Worm (Caenorhabditis elegans) whole organism, L4 larva: Measurements from ENCODE around the gene npp-5.
A peak's percentile ranks its signal among the peaks of the same experiment; 100 is the strongest.

Experiments used
- F37D6.2 ChIP-seq: sonication (generic microtip); optimal IDR thresholded peaks from 2 replicates; lab custom pipeline; 2016; ENCODE audit warnings: mild to moderate bottlenecking, missing genetic modification characterization, missing compliant biosample characterization
- F44E2.7 ChIP-seq: fragments of 200-800 bp; sonication (Bioruptor generic); IDR thresholded peaks from 2 replicates; pipeline ENCODE4 v2.1.2; 2022; ENCODE audit warnings: missing genetic modification characterization, missing compliant biosample characterization
- F49E8.2 ChIP-seq: sonication (generic microtip); optimal IDR thresholded peaks from 2 replicates; lab custom pipeline; 2016; ENCODE audit warnings: missing compliant biosample characterization, mild to moderate bottlenecking, missing genetic modification characterization, borderline replicate concordance
- R02D3.7 ChIP-seq: fragments of 150-350 bp; sonication (generic microtip); optimal IDR thresholded peaks from 3 replicates; lab custom pipeline; 2014; ENCODE audit warnings: missing biosample characterization, missing genetic modification characterization
- Y48G9A.11 ChIP-seq: fragments of 200-800 bp; sonication (Bioruptor generic); IDR thresholded peaks from 2 replicates; pipeline ENCODE4 v1.3.6; 2022; ENCODE audit warnings: missing genetic modification reagents, missing genetic modification characterization, missing compliant biosample characterization
- ZK546.5 ChIP-seq, 2 experiments: sonication (generic microtip); optimal IDR thresholded peaks; 2 replicates each; lab custom pipeline; 2017; ENCODE audit warnings: missing biosample characterization in 2 of 2, missing genetic modification characterization in 2 of 2
- aly-2 ChIP-seq: sonication (generic microtip); optimal IDR thresholded peaks from 2 replicates; lab custom pipeline; 2018; ENCODE audit warnings: missing biosample characterization, missing genetic modification characterization
- ceh-28 ChIP-seq: fragments of 150-350 bp; optimal IDR thresholded peaks from 2 replicates; lab custom pipeline; 2014; ENCODE audit warnings: missing biosample characterization, missing genetic modification reagents, missing genetic modification characterization
- ces-1 ChIP-seq: fragments of 150-350 bp; sonication (generic microtip); optimal IDR thresholded peaks from 4 replicates; lab custom pipeline; 2014; ENCODE audit warnings: missing biosample characterization, missing genetic modification reagents, missing genetic modification characterization
- daf-16 ChIP-seq, 3 experiments: sonication (generic microtip); optimal IDR thresholded peaks; 2 replicates each; lab custom pipeline; 2016 to 2017; ENCODE audit warnings: missing genetic modification characterization in 3 of 3, missing genetic modification reagents in 3 of 3, mild to moderate bottlenecking in 2 of 3, missing compliant biosample characterization in 2 of 3, missing biosample characterization in 1 of 3, moderate library complexity in 1 of 3
- dmd-6 ChIP-seq: fragments of 200-800 bp; sonication (Bioruptor generic); IDR thresholded peaks from 2 replicates; pipeline ENCODE4 v1.3.6; 2022; ENCODE audit warnings: missing genetic modification reagents, missing genetic modification characterization, missing compliant biosample characterization
- dmd-9 ChIP-seq: fragments of 200-800 bp; sonication (Bioruptor generic); IDR thresholded peaks from 2 replicates; pipeline ENCODE4 v1.3.6; 2022; ENCODE audit warnings: missing genetic modification reagents, missing genetic modification characterization, missing compliant biosample characterization
- dpl-1 ChIP-seq: fragments of 150-350 bp; optimal IDR thresholded peaks from 2 replicates; lab custom pipeline; 2014; ENCODE audit warnings: missing biosample characterization, missing genetic modification reagents, missing genetic modification characterization
- dve-1 ChIP-seq: sonication (generic microtip); optimal IDR thresholded peaks from 2 replicates; lab custom pipeline; 2017; ENCODE audit warnings: antibody characterized with exemption, mild to moderate bottlenecking, missing genetic modification characterization, missing compliant biosample characterization; ENCODE audit not compliant: insufficient read depth
- egl-27 ChIP-seq: sonication (generic microtip); optimal IDR thresholded peaks from 3 replicates; lab custom pipeline; 2017; ENCODE audit warnings: missing biosample characterization, missing genetic modification reagents, missing genetic modification characterization
- hlh-11 ChIP-seq: fragments of 200-800 bp; sonication (Bioruptor generic); optimal IDR thresholded peaks from 2 replicates; lab custom pipeline; 2018; ENCODE audit warnings: mild to moderate bottlenecking, missing genetic modification characterization, missing compliant biosample characterization
- hlh-30 ChIP-seq: sonication (generic microtip); optimal IDR thresholded peaks from 2 replicates; lab custom pipeline; 2017; ENCODE audit warnings: antibody characterized with exemption, mild to moderate bottlenecking, missing genetic modification characterization, missing compliant biosample characterization; ENCODE audit not compliant: insufficient read depth
- lim-7 ChIP-seq: fragments of 200-800 bp; sonication (Bioruptor generic); IDR thresholded peaks from 2 replicates; pipeline ENCODE4 v1.3.6; 2022; ENCODE audit warnings: missing genetic modification characterization, missing compliant biosample characterization
- lin-1 ChIP-seq: fragments of 200-800 bp; sonication (Bioruptor generic); IDR thresholded peaks from 2 replicates; pipeline ENCODE4 v1.3.6; 2022; ENCODE audit warnings: missing genetic modification reagents, missing genetic modification characterization, missing compliant biosample characterization
- lin-38 ChIP-seq: fragments of 200-800 bp; sonication (Bioruptor generic); IDR thresholded peaks from 2 replicates; pipeline ENCODE4 v1.3.6; 2022; ENCODE audit warnings: missing genetic modification reagents, missing genetic modification characterization, missing compliant biosample characterization
- lsy-2 ChIP-seq, 2 experiments: fragments of 150-350 bp in 1 of 2; sonication (generic microtip) in 1 of 2; optimal IDR thresholded peaks; 2 replicates each; lab custom pipeline; 2014 to 2017; ENCODE audit warnings: missing biosample characterization in 2 of 2, missing genetic modification characterization in 2 of 2
- mdt-29 ChIP-seq: fragments of 200-800 bp; sonication (Bioruptor generic); IDR thresholded peaks from 2 replicates; pipeline ENCODE4 v1.3.6; 2022; ENCODE audit warnings: missing genetic modification reagents, missing genetic modification characterization, missing compliant biosample characterization
- mxl-3 ChIP-seq: fragments of 200-800 bp; sonication (Bioruptor generic); optimal IDR thresholded peaks from 2 replicates; lab custom pipeline; 2018; ENCODE audit warnings: mild to moderate bottlenecking, missing genetic modification characterization, missing compliant biosample characterization
- nhr-102 ChIP-seq: sonication (generic microtip); optimal IDR thresholded peaks from 2 replicates; lab custom pipeline; 2016; ENCODE audit warnings: mild to moderate bottlenecking, missing genetic modification characterization, moderate library complexity, missing compliant biosample characterization
- nhr-111 ChIP-seq: fragments of 200-800 bp; sonication (Bioruptor generic); optimal IDR thresholded peaks from 2 replicates; lab custom pipeline; 2018; ENCODE audit warnings: mild to moderate bottlenecking, missing genetic modification characterization, missing compliant biosample characterization
- nhr-237 ChIP-seq: sonication (generic microtip); optimal IDR thresholded peaks from 2 replicates; lab custom pipeline; 2017; ENCODE audit warnings: missing biosample characterization, missing genetic modification characterization
- nhr-48 ChIP-seq: sonication (generic microtip); optimal IDR thresholded peaks from 2 replicates; lab custom pipeline; 2016; ENCODE audit warnings: mild to moderate bottlenecking, missing genetic modification characterization, missing compliant biosample characterization
- nhr-76 ChIP-seq: fragments of 150-350 bp; optimal IDR thresholded peaks from 2 replicates; lab custom pipeline; 2014; ENCODE audit warnings: missing biosample characterization, missing genetic modification characterization
- pqm-1 ChIP-seq: sonication (generic microtip); optimal IDR thresholded peaks from 2 replicates; lab custom pipeline; 2017; ENCODE audit warnings: missing biosample characterization, missing genetic modification characterization
- set-16 ChIP-seq: fragments of 200-800 bp; sonication (Bioruptor generic); IDR thresholded peaks from 2 replicates; pipeline ENCODE4 v1.3.6; 2022; ENCODE audit warnings: missing genetic modification reagents, missing genetic modification characterization, missing compliant biosample characterization
- snpc-1.2 ChIP-seq: fragments of 200-800 bp; sonication (Bioruptor generic); IDR thresholded peaks from 2 replicates; pipeline ENCODE4 v1.3.6; 2022; ENCODE audit warnings: missing genetic modification reagents, missing genetic modification characterization, missing compliant biosample characterization
- spr-1 ChIP-seq: sonication (generic microtip); optimal IDR thresholded peaks from 2 replicates; lab custom pipeline; 2016; ENCODE audit warnings: mild to moderate bottlenecking, missing genetic modification characterization, missing compliant biosample characterization
- tag-97 ChIP-seq: fragments of 200-800 bp; sonication (Bioruptor generic); IDR thresholded peaks from 2 replicates; pipeline ENCODE4 v1.3.6; 2022; ENCODE audit warnings: missing genetic modification characterization, missing compliant biosample characterization
- tra-1 ChIP-seq: fragments of 200-800 bp; sonication (Bioruptor generic); IDR thresholded peaks from 2 replicates; pipeline ENCODE4 v1.3.6; 2022; ENCODE audit warnings: missing genetic modification reagents, missing genetic modification characterization, missing compliant biosample characterization
- unc-130 ChIP-seq: sonication (generic microtip); optimal IDR thresholded peaks from 2 replicates; lab custom pipeline; 2016; ENCODE audit warnings: missing genetic modification reagents, missing genetic modification characterization, missing compliant biosample characterization
- unc-62 ChIP-seq, 3 experiments: fragments of 150-350 bp in 1 of 3; sonication (generic microtip); optimal IDR thresholded peaks in 2 of 3; peaks in 1 of 3; 1 replicate in 1 of 3; 2 replicates in 2 of 3; lab custom pipeline; 2014 to 2017; ENCODE audit warnings: missing biosample characterization in 3 of 3, missing genetic modification characterization in 3 of 3, missing genetic modification reagents in 3 of 3, missing genotype in 1 of 3
- zag-1 ChIP-seq: fragments of 150-350 bp; optimal IDR thresholded peaks from 2 replicates; lab custom pipeline; 2014; ENCODE audit warnings: missing biosample characterization, missing genetic modification characterization
- zip-2 ChIP-seq: fragments of 150-350 bp; optimal IDR thresholded peaks from 2 replicates; lab custom pipeline; 2014; ENCODE audit warnings: missing biosample characterization, missing genetic modification characterization

npp-5 gene

DNA sequence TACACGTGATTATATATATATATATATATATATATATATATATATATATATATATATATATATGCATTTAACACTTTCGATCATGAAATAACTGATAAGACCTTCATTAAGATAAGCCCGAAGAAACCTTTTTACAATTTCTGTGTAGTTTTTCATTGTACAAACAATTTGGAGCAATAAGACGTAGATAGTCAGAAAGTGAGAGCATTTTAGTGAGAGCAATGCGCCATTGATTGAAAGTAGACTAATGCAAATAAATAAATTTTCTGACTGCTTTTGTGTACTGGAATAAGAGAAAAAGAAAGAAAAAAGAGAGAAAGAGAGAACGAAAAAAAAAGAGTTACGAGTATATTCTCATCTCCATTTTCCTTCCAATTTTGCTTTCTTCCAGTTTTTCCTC, 5.0 kb upstream of the npp-5 start (continued):
- TF ChIP-seq zag-1 (tag; lab: Kevin White, UChicago) (no peak), spr-1 (tag; lab: Kevin White, UChicago) (no peak), pqm-1 (tag; lab: Kevin White, UChicago) (peak; percentile 85), lin-1 (no peak), lim-7 (no peak), nhr-111 (no peak), dpl-1 (GFP tag; lab: Kevin White, UChicago) (no peak), dmd-6 (GFP tag; lab: Robert Waterston, UW) (peak; percentile 49), aly-2 (tag; lab: Kevin White, UChicago) (no peak)

ce11 chrII:11602387-11602960, 2.9 kb upstream of the npp-5 start:
- TF ChIP-seq unc-62 (GFP tag; optimal IDR thresholded peaks at IDR 0.05 in 1 of 2; lab: Kevin White, UChicago), result peak in 1 of 2 experiments; percentile 57
- no peak for TF ChIP-seq unc-62 (tag; optimal IDR thresholded peaks at IDR 0.05; lab: Kevin White, UChicago)
- TF ChIP-seq hlh-11 (tag; lab: Kevin White, UChicago), result peak; percentile 34
- TF ChIP-seq mxl-3 (GFP tag; lab: Kevin White, UChicago), result no peak
- TF ChIP-seq hlh-30 (tag; lab: Kevin White, UChicago), result no peak
- 0 out of 2 replicates have a peak, but pooled peaks have one; percentile 22 for TF ChIP-seq set-16 (GFP tag; lab: Robert Waterston, UW)
- TF ChIP-seq snpc-1.2, result no peak

- TF ChIP-seq F44E2.7 (GFP tag; lab: Robert Waterston, UW) (no peak), nhr-76 (tag; lab: Kevin White, UChicago) (no peak), ceh-28 (tag; lab: Kevin White, UChicago) (no peak), nhr-102 (tag; lab: Kevin White, UChicago) (no peak), egl-27 (tag; lab: Kevin White, UChicago) (no peak), tag-97 (no peak), zip-2 (tag; lab: Kevin White, UChicago) (no peak), nhr-237 (tag; lab: Kevin White, UChicago) (no peak), R02D3.7 (tag; lab: Kevin White, UChicago) (no peak), tra-1 (GFP tag; lab: Robert Waterston, UW) (no peak), ces-1 (GFP tag; lab: Kevin White, UChicago) (no peak), hlh-30 (tag; lab: Kevin White, UChicago) (no peak)
Measured at ce11 chrII:11600711-11601110, 1.1 kb upstream of the npp-5 start, which contains the start of gene F07A11.4. TSS of gene F07A11.4 (plus strand) at chrII:11601011.

ce11 chrII:11596157-11596740, 3.4 kb downstream of the npp-5 start:
- TF ChIP-seq dmd-6 (GFP tag; lab: Robert Waterston, UW), result peak; percentile 45; the same call in 1 of the 2 replicates
- TF ChIP-seq hlh-11 (tag; lab: Kevin White, UChicago), result peak; percentile 29
- peak; percentile 4 for TF ChIP-seq dve-1 (tag; lab: Kevin White, UChicago)
- TF ChIP-seq pqm-1 (tag; lab: Kevin White, UChicago), result peak; percentile 4
- TF ChIP-seq lsy-2 (tag; optimal IDR thresholded peaks at IDR 0.05; lab: Kevin White, UChicago), result peak in 1 of 2 experiments; percentile 36
- no peak for TF ChIP-seq F37D6.2 (tag; lab: Kevin White, UChicago)
- no peak for TF ChIP-seq dmd-9 (GFP tag; lab: Robert Waterston, UW)
- TF ChIP-seq F49E8.2 (tag; lab: Kevin White, UChicago), result peak; percentile 71
- peak; percentile 41 for TF ChIP-seq nhr-48 (tag; lab: Kevin White, UChicago)
- TF ChIP-seq ZK546.5 (tag; optimal IDR thresholded peaks at IDR 0.05; lab: Kevin White, UChicago), result no peak
- TF ChIP-seq unc-130 (GFP tag; lab: Kevin White, UChicago), result peak; percentile 11
- no peak for TF ChIP-seq lim-7
- TF ChIP-seq snpc-1.2, result 0 out of 2 replicates have a peak, but pooled peaks have one; percentile 23
- TF ChIP-seq daf-16 (GFP tag; optimal IDR thresholded peaks at IDR 0.05; lab: Kevin White, UChicago), result no peak
- peak; percentile 54 for TF ChIP-seq daf-16 (tag; optimal IDR thresholded peaks at IDR 0.05; lab: Kevin White, UChicago)
- 0 out of 2 replicates have a peak, but pooled peaks have one; percentile 22 for TF ChIP-seq Y48G9A.11 (GFP tag; lab: Robert Waterston, UW)
- TF ChIP-seq mdt-29, result 0 out of 2 replicates have a peak, but pooled peaks have one; percentile 23
- TF ChIP-seq lin-38, result peak; percentile 63
